Worm (Caenorhabditis elegans): Measurements from ENCODE around the gene gas-1.

DNA sequence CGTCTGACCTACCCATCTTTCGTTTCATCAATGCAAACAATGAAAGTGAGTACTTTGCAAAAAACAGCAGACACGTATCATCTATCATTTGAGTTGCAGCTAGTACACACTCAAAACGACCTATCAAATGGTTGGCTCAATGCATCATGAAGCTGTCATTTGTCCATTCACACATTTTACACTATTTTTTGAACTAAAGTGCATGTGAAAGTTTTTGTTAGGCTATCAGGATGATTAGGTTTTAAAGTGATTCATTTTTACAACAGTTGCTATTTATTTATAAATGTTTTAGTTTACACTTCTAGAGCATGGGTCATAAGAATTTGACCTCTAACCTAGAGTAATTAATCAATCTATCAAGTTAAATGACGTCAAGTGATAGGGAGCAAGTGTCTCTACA, 9.7 kb upstream of the gas-1 start:
- TF ChIP-seq ztf-29 (GFP tag; IDR thresholded peaks at IDR 0.05) (no peak), cog-1 (tag; optimal IDR thresholded peaks at IDR 0.05) (no peak), ref-1 (GFP tag; conservative IDR thresholded peaks at IDR 0.05) (no peak), ztf-23 (GFP tag; IDR thresholded peaks at IDR 0.05) (no peak), flt-1 (GFP tag; IDR thresholded peaks at IDR 0.05) (no peak), med-1 (GFP tag; optimal IDR thresholded peaks at IDR 0.05; ENCODE audit: insufficient read depth) (no peak), tab-1 (GFP tag; IDR thresholded peaks at IDR 0.05) (no peak)

Data from whole organism, midembryonic.